Worm (Caenorhabditis elegans) whole organism, late embryonic: ENCODE measurements around the gene F54D8.10.
A peak's percentile ranks its signal among the peaks of the same experiment; 100 is the strongest.

ENCODE experiments used
- ceh-19 ChIP-seq: fragments of 200-800 bp; sonication (Bioruptor generic); optimal IDR thresholded peaks from 2 replicates; lab custom pipeline; 2018; ENCODE audit warnings: mild to moderate bottlenecking, missing genetic modification characterization, missing compliant biosample characterization
- dmd-4 ChIP-seq: sonication (generic microtip); optimal IDR thresholded peaks from 2 replicates; lab custom pipeline; 2016; ENCODE audit warnings: borderline replicate concordance, missing genetic modification characterization, missing compliant biosample characterization
- elt-2 ChIP-seq: sonication (generic microtip); optimal IDR thresholded peaks from 2 replicates; lab custom pipeline; 2016; ENCODE audit warnings: missing genetic modification reagents, missing genetic modification characterization, missing compliant biosample characterization
- eyg-1 ChIP-seq: sonication (generic microtip); optimal IDR thresholded peaks from 2 replicates; lab custom pipeline; 2016; ENCODE audit warnings: missing genotype, missing genetic modification characterization, missing compliant biosample characterization
- fax-1 ChIP-seq: sonication (generic microtip); optimal IDR thresholded peaks from 2 replicates; lab custom pipeline; 2016; ENCODE audit warnings: missing genotype, missing genetic modification characterization, missing compliant biosample characterization
- hlh-30 ChIP-seq: sonication (generic microtip); optimal IDR thresholded peaks from 2 replicates; lab custom pipeline; 2017; ENCODE audit warnings: antibody characterized with exemption, missing genetic modification characterization, missing compliant biosample characterization; ENCODE audit not compliant: insufficient read depth
- lim-6 ChIP-seq: sonication (generic microtip); optimal IDR thresholded peaks from 2 replicates; lab custom pipeline; 2016; ENCODE audit warnings: missing genetic modification characterization, missing compliant biosample characterization
- nfya-1 ChIP-seq: sonication (generic microtip); optimal IDR thresholded peaks from 2 replicates; lab custom pipeline; 2017; ENCODE audit warnings: missing genetic modification characterization, mild to moderate bottlenecking, missing compliant biosample characterization, antibody characterized with exemption, moderate library complexity
- nhr-11 ChIP-seq: fragments of 150-350 bp; optimal IDR thresholded peaks from 2 replicates; lab custom pipeline; 2014; ENCODE audit warnings: missing biosample characterization, missing genetic modification characterization
- pag-3 ChIP-seq: sonication (generic microtip); optimal IDR thresholded peaks from 2 replicates; lab custom pipeline; 2016; ENCODE audit warnings: missing compliant biosample characterization, missing genetic modification characterization, borderline replicate concordance
- pha-4 ChIP-seq: fragments of 150-350 bp; optimal IDR thresholded peaks from 2 replicates; lab custom pipeline; 2018; ENCODE audit warnings: missing biosample characterization, missing genetic modification reagents, missing genetic modification characterization
- pqm-1 ChIP-seq: sonication (generic microtip); optimal IDR thresholded peaks from 2 replicates; lab custom pipeline; 2016; ENCODE audit warnings: missing genetic modification characterization, missing compliant biosample characterization
- ref-2 ChIP-seq: sonication (generic microtip); optimal IDR thresholded peaks from 2 replicates; lab custom pipeline; 2016; ENCODE audit warnings: missing genetic modification characterization, missing compliant biosample characterization
- unc-86 ChIP-seq: sonication (generic microtip); optimal IDR thresholded peaks from 2 replicates; lab custom pipeline; 2016; ENCODE audit warnings: missing genetic modification characterization, missing compliant biosample characterization

DNA sequence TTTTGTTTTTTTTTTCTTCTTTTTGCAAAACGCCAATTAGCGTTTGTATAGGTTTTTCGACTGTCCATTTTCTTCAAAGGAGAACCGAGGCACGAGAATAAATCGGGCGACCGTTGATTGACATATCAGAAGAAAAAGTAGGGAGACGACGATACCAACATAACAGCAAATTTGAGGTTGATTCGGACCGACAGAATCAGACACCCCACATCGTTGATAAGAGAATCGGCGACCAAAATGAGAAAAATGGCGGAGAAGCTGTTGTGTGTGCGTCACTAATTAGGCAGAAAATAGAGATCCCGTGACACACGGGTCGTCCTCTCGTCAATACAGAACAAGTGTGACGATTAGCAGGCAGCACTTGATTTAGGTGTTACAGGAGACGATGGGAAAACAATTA lies 47.3 kb downstream of the F54D8.10 start:
- no peak for TF ChIP-seq lim-6 (tag; lab: Kevin White, UChicago)
- no peak for TF ChIP-seq unc-86
- no peak for TF ChIP-seq elt-2 (tag; lab: Kevin White, UChicago)
- TF ChIP-seq pqm-1 (tag; lab: Kevin White, UChicago): no peak
- TF ChIP-seq pha-4: no peak
- no peak for TF ChIP-seq nfya-1 (tag; lab: Kevin White, UChicago)
- no peak for TF ChIP-seq eyg-1
- no peak for TF ChIP-seq dmd-4 (tag; lab: Kevin White, UChicago)
- no peak for TF ChIP-seq ceh-19 (GFP tag; lab: Kevin White, UChicago)
- TF ChIP-seq nhr-11 (tag; lab: Kevin White, UChicago): no peak
- TF ChIP-seq ref-2 (tag; lab: Kevin White, UChicago): no peak
- TF ChIP-seq hlh-30 (tag; lab: Kevin White, UChicago): peak; percentile 28
- TF ChIP-seq fax-1 (tag; lab: Kevin White, UChicago): no peak
- no peak for TF ChIP-seq pag-3 (tag; lab: Kevin White, UChicago)
